Fruit fly (Drosophila melanogaster): Measurements from ENCODE around the gene GAA1.

Gene GAA1

DNA sequence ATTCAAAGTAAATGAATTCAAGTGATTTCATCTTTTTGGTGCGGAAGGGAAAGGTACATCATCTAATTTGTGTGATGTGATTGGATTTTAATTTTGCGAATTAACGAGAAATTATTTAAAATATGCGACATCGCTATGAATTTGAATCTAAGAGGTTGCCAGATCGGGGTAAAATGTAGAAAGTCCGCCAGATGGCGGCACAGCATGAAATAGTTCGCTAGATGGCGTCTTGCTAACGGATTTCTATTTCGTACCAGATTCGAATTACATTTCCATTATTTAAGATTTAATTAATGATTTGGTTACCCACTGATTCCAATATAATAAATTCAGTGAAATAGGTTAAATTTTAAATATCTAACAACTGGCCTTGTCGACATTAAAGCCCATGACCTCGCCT, 10.2 kb upstream of the GAA1 start (continued):
- no peak for TF ChIP-seq CG6854 (GFP tag; optimal IDR thresholded peaks at IDR 0.05)
- TF ChIP-seq salm (tag; optimal IDR thresholded peaks at IDR 0.05) = no peak
- peak; percentile 14 for TF ChIP-seq CG10654 (GFP tag; optimal IDR thresholded peaks at IDR 0.05)
- no peak for TF ChIP-seq nom (GFP tag; optimal IDR thresholded peaks at IDR 0.05)
- TF ChIP-seq CG15601 (tag; optimal IDR thresholded peaks at IDR 0.05) = no peak
- TF ChIP-seq ttk (GFP tag; IDR thresholded peaks at IDR 0.05) = no peak
- no peak for TF ChIP-seq B-H1 (GFP tag; IDR thresholded peaks at IDR 0.05)
- TF ChIP-seq wdn (GFP tag; IDR thresholded peaks at IDR 0.05) = no peak
- peak; percentile 24 for TF ChIP-seq BEAF-32 (GFP tag; optimal IDR thresholded peaks at IDR 0.05)
- TF ChIP-seq CG15514 (GFP tag; optimal IDR thresholded peaks at IDR 0.05) = peak; percentile 64
- TF ChIP-seq CG16813 (GFP tag; IDR thresholded peaks at IDR 0.05; ENCODE audit: partially characterized antibody) = no peak
- no peak for TF ChIP-seq pfk (GFP tag; optimal IDR thresholded peaks at IDR 0.05)
- no peak for TF ChIP-seq CG31388 (GFP tag; optimal IDR thresholded peaks at IDR 0.05)
- no peak for TF ChIP-seq CG1832 (GFP tag; optimal IDR thresholded peaks at IDR 0.05)
- TF ChIP-seq Dref (GFP tag; IDR thresholded peaks at IDR 0.05) = peak; percentile 39; the same call in 1 of the 2 replicates
- no peak for TF ChIP-seq Aef1 (GFP tag; IDR thresholded peaks at IDR 0.05)
- no peak for TF ChIP-seq gsb (GFP tag; IDR thresholded peaks at IDR 0.05)
- peak; percentile 12 for TF ChIP-seq Side (GFP tag; optimal IDR thresholded peaks at IDR 0.05)
- peak; percentile 9 for TF ChIP-seq chn (GFP tag; optimal IDR thresholded peaks at IDR 0.05)
- peak; percentile 56 for TF ChIP-seq tin (GFP tag; optimal IDR thresholded peaks at IDR 0.05)
- TF ChIP-seq CG12769 (tag; optimal IDR thresholded peaks at IDR 0.05) = peak; percentile 46
- TF ChIP-seq Usf (GFP tag; optimal IDR thresholded peaks at IDR 0.05) = no peak
- TF ChIP-seq Trl (optimal IDR thresholded peaks at IDR 0.05) = no peak
- TF ChIP-seq Trl (GFP tag; optimal IDR thresholded peaks at IDR 0.05) = peak; percentile 43
- no peak for TF ChIP-seq exex (tag; optimal IDR thresholded peaks at IDR 0.05)
- TF ChIP-seq Max (GFP tag; optimal IDR thresholded peaks at IDR 0.05) = no peak
- TF ChIP-seq CG4707 (GFP tag; optimal IDR thresholded peaks at IDR 0.05) = no peak
- TF ChIP-seq ems (GFP tag; optimal IDR thresholded peaks at IDR 0.05) = peak; percentile 13
- no peak for TF ChIP-seq Nf-YB (GFP tag; optimal IDR thresholded peaks at IDR 0.05)
- no peak for TF ChIP-seq CG12219 (GFP tag; optimal IDR thresholded peaks at IDR 0.05)
- no peak for TF ChIP-seq trh (GFP tag; optimal IDR thresholded peaks at IDR 0.05)
- peak; percentile 24; the same call in 1 of the 2 replicates for TF ChIP-seq Ptx1 (GFP tag; IDR thresholded peaks at IDR 0.05)
- TF ChIP-seq HLH54F (GFP tag; optimal IDR thresholded peaks at IDR 0.05) = peak; percentile 8
- peak; percentile 24 for TF ChIP-seq CG15479 (GFP tag; optimal IDR thresholded peaks at IDR 0.05)
- no peak for TF ChIP-seq pho (GFP tag; optimal IDR thresholded peaks at IDR 0.05)
- no peak for TF ChIP-seq CG12071 (GFP tag; optimal IDR thresholded peaks at IDR 0.05)
- no peak for TF ChIP-seq MESR4 (GFP tag; optimal IDR thresholded peaks at IDR 0.05)
- no peak for TF ChIP-seq tna (GFP tag; IDR thresholded peaks at IDR 0.05; ENCODE audit: partially characterized antibody)
- no peak for TF ChIP-seq NK7.1 (GFP tag; optimal IDR thresholded peaks at IDR 0.05)
- TF ChIP-seq CG17359 (tag; optimal IDR thresholded peaks at IDR 0.05) = peak; percentile 48
- peak; percentile 21 for TF ChIP-seq Mad (GFP tag; optimal IDR thresholded peaks at IDR 0.05)
- TF ChIP-seq ro (GFP tag; IDR thresholded peaks at IDR 0.05) = no peak
- TF ChIP-seq CG6654 (GFP tag; optimal IDR thresholded peaks at IDR 0.05) = no peak
- TF ChIP-seq danr (GFP tag; IDR thresholded peaks at IDR 0.05) = no peak
- TF ChIP-seq nmo (GFP tag; optimal IDR thresholded peaks at IDR 0.05) = peak; percentile 36
- peak; percentile 7 for TF ChIP-seq bcd (GFP tag; optimal IDR thresholded peaks at IDR 0.05)
- TF ChIP-seq CG8359 (GFP tag; optimal IDR thresholded peaks at IDR 0.05; ENCODE audit: borderline replicate concordance) = no peak
- TF ChIP-seq CG13624 (GFP tag; optimal IDR thresholded peaks at IDR 0.05) = peak; percentile 66
- TF ChIP-seq tll (GFP tag; optimal IDR thresholded peaks at IDR 0.05) = no peak
- peak; percentile 69 for TF ChIP-seq CG3847 (GFP tag; IDR thresholded peaks at IDR 0.05)
- TF ChIP-seq az2 (GFP tag; optimal IDR thresholded peaks at IDR 0.05) = peak; percentile 11

Data from whole organism, embryonic.